Fruit fly (Drosophila melanogaster) whole organism, embryonic: ENCODE measurements around the gene CG7945.

ENCODE experiments used
- Antp ChIP-seq: fragments of 200-800 bp; sonication (Bioruptor generic); optimal IDR thresholded peaks from 3 replicates; lab custom pipeline; 2016; ENCODE audit warnings: missing biosample characterization, missing genetic modification characterization
- Blimp-1 ChIP-seq: fragments of 200-800 bp; sonication (Bioruptor generic); optimal IDR thresholded peaks from 3 replicates; lab custom pipeline; 2018; ENCODE audit warnings: missing biosample characterization, missing genetic modification characterization, mild to moderate bottlenecking, moderate library complexity, missing genetic modification reagents
- Bteb2 ChIP-seq: fragments of 200-800 bp; sonication (Bioruptor generic); optimal IDR thresholded peaks from 2 replicates; lab custom pipeline; 2016; ENCODE audit warnings: missing biosample characterization, missing genetic modification characterization
- CG10366 ChIP-seq: fragments of 200-800 bp; sonication (Bioruptor generic); IDR thresholded peaks from 2 replicates; pipeline ENCODE4 v1.3.6; 2022; ENCODE audit warnings: missing biosample characterization, missing genetic modification characterization
- CG12219 ChIP-seq: fragments of 200-800 bp; sonication (Bioruptor generic); optimal IDR thresholded peaks from 3 replicates; lab custom pipeline; 2018; ENCODE audit warnings: missing biosample characterization, mild to moderate bottlenecking, missing genetic modification characterization
- CG12744 ChIP-seq: fragments of 200-800 bp; sonication (Bioruptor generic); optimal IDR thresholded peaks from 2 replicates; lab custom pipeline; 2016; ENCODE audit warnings: missing biosample characterization, missing genetic modification characterization
- CG13123 ChIP-seq: fragments of 200-800 bp; sonication (Bioruptor generic); optimal IDR thresholded peaks from 2 replicates; lab custom pipeline; 2016; ENCODE audit warnings: missing biosample characterization, missing genetic modification characterization
- CG15073 ChIP-seq: fragments of 200-800 bp; sonication (Bioruptor generic); optimal IDR thresholded peaks from 2 replicates; lab custom pipeline; 2016; ENCODE audit warnings: missing biosample characterization, missing genetic modification characterization
- CG15601 ChIP-seq: fragments of 200-800 bp; sonication (Bioruptor generic); optimal IDR thresholded peaks from 3 replicates; lab custom pipeline; 2019; ENCODE audit warnings: missing biosample characterization, mild to moderate bottlenecking, missing genetic modification characterization, moderate library complexity
- CG1603 ChIP-seq: fragments of 200-800 bp; sonication (Bioruptor generic); optimal IDR thresholded peaks from 2 replicates; lab custom pipeline; 2019; ENCODE audit warnings: missing biosample characterization, mild to moderate bottlenecking, missing genetic modification characterization, moderate library complexity
- CG17829 ChIP-seq: fragments of 200-800 bp; optimal IDR thresholded peaks from 2 replicates; lab custom pipeline; 2019; ENCODE audit warnings: missing biosample characterization, mild to moderate bottlenecking, missing genetic modification characterization, moderate library complexity
- CG30403 ChIP-seq: fragments of 200-800 bp; sonication (Bioruptor generic); optimal IDR thresholded peaks from 3 replicates; lab custom pipeline; 2016; ENCODE audit warnings: missing biosample characterization, missing genetic modification characterization
- CG3065 ChIP-seq: fragments of 200-800 bp; sonication (Bioruptor generic); optimal IDR thresholded peaks from 2 replicates; lab custom pipeline; 2016; ENCODE audit warnings: missing biosample characterization, missing genetic modification characterization
- CG3407 ChIP-seq: fragments of 200-800 bp; sonication (Bioruptor generic); optimal IDR thresholded peaks from 2 replicates; lab custom pipeline; 2018; ENCODE audit warnings: missing biosample characterization, mild to moderate bottlenecking, missing genetic modification characterization
- CG34224 ChIP-seq: fragments of 200-800 bp; sonication (Bioruptor generic); IDR thresholded peaks from 3 replicates; pipeline ENCODE4 v1.3.6; 2022; ENCODE audit warnings: missing biosample characterization, missing genetic modification characterization; ENCODE audit not compliant: partially characterized antibody
- CG3838 ChIP-seq: fragments of 200-800 bp; sonication (Bioruptor generic); optimal IDR thresholded peaks from 3 replicates; lab custom pipeline; 2016; ENCODE audit warnings: missing biosample characterization, missing genetic modification characterization
- CG5180 ChIP-seq: fragments of 200-800 bp; sonication (Bioruptor generic); optimal IDR thresholded peaks from 3 replicates; lab custom pipeline; 2017; ENCODE audit warnings: missing biosample characterization, missing genetic modification characterization, mild to moderate bottlenecking, moderate library complexity, missing genetic modification reagents
- CG6272 ChIP-seq: fragments of 200-800 bp; sonication (Bioruptor generic); IDR thresholded peaks from 2 replicates; pipeline ENCODE4 v1.3.6; 2022; ENCODE audit warnings: missing biosample characterization, missing genetic modification characterization
- CG6765 ChIP-seq: fragments of 200-800 bp; sonication (Bioruptor generic); optimal IDR thresholded peaks from 3 replicates; lab custom pipeline; 2017; ENCODE audit warnings: missing biosample characterization, mild to moderate bottlenecking, missing genetic modification characterization
- CG8359 ChIP-seq: fragments of 200-800 bp; sonication (Bioruptor generic); optimal IDR thresholded peaks from 2 replicates; lab custom pipeline; 2017; ENCODE audit warnings: missing biosample characterization, mild to moderate bottlenecking, missing genetic modification characterization, borderline replicate concordance
- CG9727 ChIP-seq: fragments of 200-800 bp; sonication (Bioruptor generic); optimal IDR thresholded peaks from 3 replicates; lab custom pipeline; 2017; ENCODE audit warnings: missing biosample characterization, mild to moderate bottlenecking, missing genetic modification characterization
- Chrac-16 ChIP-seq: fragments of 200-800 bp; sonication (Bioruptor generic); optimal IDR thresholded peaks from 3 replicates; lab custom pipeline; 2016; ENCODE audit warnings: missing biosample characterization, missing genetic modification characterization
- Deaf1 ChIP-seq: fragments of 200-800 bp; optimal IDR thresholded peaks from 3 replicates; lab custom pipeline; 2019; ENCODE audit warnings: missing biosample characterization, mild to moderate bottlenecking, missing genetic modification characterization, moderate library complexity
- E2f1 ChIP-seq: fragments of 200-800 bp; sonication (Bioruptor generic); IDR thresholded peaks from 2 replicates; pipeline ENCODE4 v1.3.6; 2022; ENCODE audit warnings: missing biosample characterization, missing genetic modification characterization
- Elba2 ChIP-seq: fragments of 200-800 bp; sonication (Bioruptor generic); optimal IDR thresholded peaks from 3 replicates; lab custom pipeline; 2016; ENCODE audit warnings: missing biosample characterization, missing genetic modification characterization
- Hand ChIP-seq: fragments of 200-800 bp; sonication (Bioruptor generic); optimal IDR thresholded peaks from 2 replicates; lab custom pipeline; 2017; ENCODE audit warnings: mild to moderate bottlenecking, missing biosample characterization, missing genetic modification reagents, missing genetic modification characterization
- Hsf ChIP-seq: fragments of 200-800 bp; sonication (Bioruptor generic); optimal IDR thresholded peaks from 3 replicates; lab custom pipeline; 2016; ENCODE audit warnings: missing biosample characterization, missing genetic modification characterization
- MBD-R2 ChIP-seq: fragments of 200-800 bp; sonication (Bioruptor generic); IDR thresholded peaks from 2 replicates; pipeline ENCODE4 v1.3.6; 2022; ENCODE audit warnings: missing biosample characterization, missing genetic modification characterization
- Mes4 ChIP-seq: fragments of 200-800 bp; sonication (Bioruptor generic); optimal IDR thresholded peaks from 2 replicates; lab custom pipeline; 2016; ENCODE audit warnings: missing biosample characterization, missing genetic modification characterization
- Nf-YC ChIP-seq: fragments of 200-800 bp; optimal IDR thresholded peaks from 3 replicates; lab custom pipeline; 2019; ENCODE audit warnings: missing biosample characterization, mild to moderate bottlenecking, missing genetic modification characterization, moderate library complexity
- Pdp1 ChIP-seq, 2 experiments: fragments of 200-800 bp; sonication (Bioruptor generic); optimal IDR thresholded peaks; 3 replicates each; lab custom pipeline; 2016; ENCODE audit warnings: missing biosample characterization in 2 of 2, missing genetic modification characterization in 2 of 2, mild to moderate bottlenecking in 1 of 2, moderate library complexity in 1 of 2
- Sox102F ChIP-seq: fragments of 200-800 bp; sonication (Bioruptor generic); optimal IDR thresholded peaks from 2 replicates; lab custom pipeline; 2018; ENCODE audit warnings: missing biosample characterization, mild to moderate bottlenecking, missing genetic modification characterization, moderate library complexity
- Sry-β ChIP-seq: fragments of 200-800 bp; sonication (Bioruptor generic); optimal IDR thresholded peaks from 2 replicates; lab custom pipeline; 2018; ENCODE audit warnings: missing biosample characterization, mild to moderate bottlenecking, missing genetic modification characterization, moderate library complexity
- Usf ChIP-seq: fragments of 200-800 bp; sonication (Bioruptor generic); optimal IDR thresholded peaks from 2 replicates; lab custom pipeline; 2017; ENCODE audit warnings: missing genotype, missing biosample characterization, missing genetic modification characterization
- ato ChIP-seq: fragments of 200-800 bp; sonication (Bioruptor generic); IDR thresholded peaks from 2 replicates; pipeline ENCODE4 v1.3.6; 2022; ENCODE audit warnings: missing biosample characterization, missing genetic modification characterization; ENCODE audit not compliant: partially characterized antibody
- bsh ChIP-seq, 2 experiments: fragments of 200-800 bp; sonication (Bioruptor generic); optimal IDR thresholded peaks; 2 replicates each; lab custom pipeline; 2017 to 2018; ENCODE audit warnings: mild to moderate bottlenecking in 2 of 2, missing biosample characterization in 2 of 2, missing genetic modification characterization in 2 of 2, moderate library complexity in 1 of 2
- fru ChIP-seq: fragments of >200 bp; optimal IDR thresholded peaks from 2 replicates; lab custom pipeline; 2017
- gce ChIP-seq: fragments of 200-800 bp; sonication (Bioruptor generic); IDR thresholded peaks from 3 replicates; pipeline ENCODE4 v1.3.6; 2022; ENCODE audit warnings: missing biosample characterization, missing genetic modification characterization
- nmo ChIP-seq: fragments of 200-800 bp; sonication (Bioruptor generic); optimal IDR thresholded peaks from 2 replicates; lab custom pipeline; 2018; ENCODE audit warnings: missing biosample characterization, mild to moderate bottlenecking, missing genetic modification characterization, moderate library complexity
- repo ChIP-seq: fragments of 200-800 bp; sonication (Bioruptor generic); optimal IDR thresholded peaks from 2 replicates; lab custom pipeline; 2016; ENCODE audit warnings: missing biosample characterization, missing genetic modification characterization
- row ChIP-seq: fragments of 200-800 bp; sonication (Bioruptor generic); IDR thresholded peaks from 3 replicates; pipeline ENCODE4 v1.3.6; 2022; ENCODE audit warnings: missing biosample characterization, missing genetic modification characterization
- sc ChIP-seq, 3 experiments: fragments of >200 bp in 2 of 3; fragments of 200-800 bp in 1 of 3; sonication (Bioruptor generic) in 1 of 3; optimal IDR thresholded peaks; 2 replicates in 2 of 3; 3 replicates in 1 of 3; lab custom pipeline; 2017; ENCODE audit warnings: mild to moderate bottlenecking in 1 of 3, missing biosample characterization in 1 of 3, missing genetic modification characterization in 1 of 3, missing genetic modification reagents in 1 of 3
- sens ChIP-seq: fragments of 200-800 bp; sonication (Bioruptor generic); peaks from one replicate; lab custom pipeline; 2016; ENCODE audit warnings: missing biosample characterization, missing genetic modification characterization
- sens-2 ChIP-seq: fragments of 200-800 bp; sonication (Bioruptor generic); IDR thresholded peaks from 2 replicates; pipeline ENCODE4 v1.3.6; 2022; ENCODE audit warnings: missing biosample characterization, missing genetic modification characterization
- seq ChIP-seq: fragments of 200-800 bp; sonication (Bioruptor generic); IDR thresholded peaks from 2 replicates; pipeline ENCODE4 v1.3.6; 2022; ENCODE audit warnings: missing biosample characterization, missing genetic modification characterization
- sisA ChIP-seq: fragments of 200-800 bp; sonication (Bioruptor generic); IDR thresholded peaks from 2 replicates; pipeline ENCODE4 v1.3.6; 2022; ENCODE audit warnings: missing biosample characterization, missing genetic modification characterization
- wor ChIP-seq: fragments of 200-800 bp; sonication (Bioruptor generic); IDR thresholded peaks from 2 replicates; pipeline ENCODE4 v1.3.6; 2022; ENCODE audit warnings: missing biosample characterization, missing genetic modification characterization
- zen ChIP-seq: fragments of 200-800 bp; sonication (Bioruptor generic); optimal IDR thresholded peaks from 3 replicates; lab custom pipeline; 2018; ENCODE audit warnings: missing biosample characterization, mild to moderate bottlenecking, missing genetic modification characterization, moderate library complexity
- zfh2 ChIP-seq: fragments of 200-800 bp; sonication (Bioruptor generic); optimal IDR thresholded peaks from 2 replicates; lab custom pipeline; 2016; ENCODE audit warnings: missing biosample characterization, missing genetic modification characterization

CG7945 gene

DNA sequence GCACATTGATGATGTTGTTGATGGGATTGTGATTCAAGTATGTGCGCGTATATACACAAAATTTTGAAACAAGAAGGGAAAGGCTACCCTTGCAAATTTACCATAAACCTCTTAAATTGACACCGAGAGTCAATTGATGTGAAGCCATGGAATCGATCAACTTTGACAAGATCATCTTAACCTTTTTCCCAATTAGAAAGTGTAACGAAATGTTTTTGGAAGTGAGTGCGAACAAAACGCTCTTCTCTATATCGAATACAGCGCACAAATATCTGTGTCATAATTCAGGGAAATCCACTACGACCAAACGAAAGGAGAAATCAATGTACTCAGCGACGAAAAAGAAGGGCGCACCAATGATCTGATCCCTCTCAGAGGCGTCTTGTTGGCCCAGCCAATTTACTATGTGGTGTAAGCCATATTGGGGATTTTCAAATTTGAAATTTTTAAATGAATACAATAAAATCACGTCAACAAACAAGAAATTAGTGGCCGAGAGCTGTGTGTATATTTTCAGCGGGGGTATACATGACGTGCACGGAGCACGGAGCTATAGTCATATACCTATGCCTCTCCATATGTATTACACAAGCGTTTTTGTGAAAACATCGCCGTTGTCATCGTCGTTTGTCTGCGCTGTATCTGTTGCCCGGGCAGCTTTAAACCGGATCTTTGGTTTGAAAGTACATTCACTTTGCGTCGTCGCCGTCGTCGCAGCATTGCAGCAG is 9.6 kb upstream of the CG7945 start (continued):
- TF ChIP-seq Hand (no peak), CG8359 (no peak), CG13123 (GFP tag; lab: Kevin White, UChicago) (peak; percentile 14), CG12744 (GFP tag; lab: Kevin White, UChicago) (no peak), Blimp-1 (GFP tag; lab: Kevin White, UChicago) (peak; percentile 58), sens-2 (GFP tag; lab: Robert Waterston, UW) (peak; percentile 40; the same call in 1 of the 2 replicates), CG12219 (GFP tag; lab: Kevin White, UChicago) (peak; percentile 19), Hsf (no peak), Chrac-16 (peak; percentile 30), CG15601 (tag; lab: Kevin White, UChicago) (peak; percentile 25), Nf-YC (tag; lab: Kevin White, UChicago) (no peak), nmo (peak; percentile 32), sens (peak; percentile 84), Elba2 (GFP tag; lab: Kevin White, UChicago) (no peak), CG10366 (GFP tag; lab: Robert Waterston, UW) (no peak), Bteb2 (GFP tag; lab: Kevin White, UChicago) (no peak), seq (GFP tag; lab: Robert Waterston, UW) (no peak), CG9727 (GFP tag; lab: Kevin White, UChicago) (no peak), Sox102F (GFP tag; lab: Kevin White, UChicago) (peak; percentile 58), wor (GFP tag; lab: Robert Waterston, UW) (no peak), CG30403 (GFP tag; lab: Kevin White, UChicago) (peak; percentile 45), Deaf1 (tag; lab: Kevin White, UChicago) (no peak), bsh (GFP tag; optimal IDR thresholded peaks at IDR 0.05; lab: Kevin White, UChicago) (peak; percentile 40 to 59), sc (optimal IDR thresholded peaks at IDR 0.05; lab: Kevin White, UChicago) (no peak), sc (GFP tag; optimal IDR thresholded peaks at IDR 0.05; lab: Kevin White, UChicago) (no peak), Pdp1 (GFP tag; optimal IDR thresholded peaks at IDR 0.05; lab: Kevin White, UChicago) (peak; percentile 41 to 79), CG6765 (no peak), zen (tag; lab: Kevin White, UChicago) (peak; percentile 1), repo (no peak), row (no peak; the same call in 1 of the 3 replicates), Sry-β (GFP tag; lab: Kevin White, UChicago) (no peak), Antp (GFP tag; lab: Kevin White, UChicago) (peak; percentile 38), CG3065 (no peak), CG6272 (GFP tag; lab: Robert Waterston, UW) (no peak), CG3407 (GFP tag; lab: Kevin White, UChicago) (peak; percentile 11), MBD-R2 (GFP tag; lab: Robert Waterston, UW) (no peak; the same call in 1 of the 2 replicates), CG3838 (no peak), CG17829 (tag; lab: Kevin White, UChicago) (peak; percentile 42), Mes4 (GFP tag; lab: Kevin White, UChicago) (no peak), CG34224 (GFP tag; lab: Robert Waterston, UW) (no peak), ato (no peak), CG5180 (GFP tag; lab: Kevin White, UChicago) (peak; percentile 35), zfh2 (GFP tag; lab: Kevin White, UChicago) (peak; percentile 50), CG15073 (GFP tag; lab: Kevin White, UChicago) (no peak), gce (GFP tag; lab: Robert Waterston, UW) (peak; percentile 8; the same call in 1 of the 3 replicates), fru (no peak), E2f1 (GFP tag; lab: Robert Waterston, UW) (0 out of 2 replicates have a peak, but pooled peaks have one; percentile 21), CG1603 (tag; lab: Kevin White, UChicago) (peak; percentile 36), sisA (peak; percentile 16; the same call in 1 of the 2 replicates), Usf (GFP tag; lab: Kevin White, UChicago) (no peak)
